Fruit fly (Drosophila melanogaster): ENCODE data around the gene mael.
A peak's percentile ranks its signal among the peaks of the same experiment; 100 is the strongest.

Gene mael

dm6 chr3L:22741389-22742120 is 20.6 kb downstream of the mael start, which contains the start of gene CG7369 (continued):
- peak; percentile 33 for TF ChIP-seq CG12219 (GFP tag; optimal IDR thresholded peaks at IDR 0.05)
- TF ChIP-seq otp (GFP tag; IDR thresholded peaks at IDR 0.05): peak; percentile 68; the same call in 1 of the 3 replicates
- TF ChIP-seq Stat92E (GFP tag; optimal IDR thresholded peaks at IDR 0.05): no peak
- peak; percentile 71 for TF ChIP-seq tgo (GFP tag; IDR thresholded peaks at IDR 0.05)
- TF ChIP-seq CG4404 (GFP tag; IDR thresholded peaks at IDR 0.05): peak; percentile 86
- TF ChIP-seq CG30020 (tag; optimal IDR thresholded peaks at IDR 0.05): peak; percentile 86
- peak; percentile 47 for TF ChIP-seq cas (GFP tag; IDR thresholded peaks at IDR 0.05)
- peak; percentile 6 for TF ChIP-seq sr (GFP tag; IDR thresholded peaks at IDR 0.05)
- TF ChIP-seq dati (GFP tag; IDR thresholded peaks at IDR 0.05): no peak
- no peak for TF ChIP-seq bowl (GFP tag; IDR thresholded peaks at IDR 0.05)
- peak; percentile 90 for TF ChIP-seq tio (GFP tag; optimal IDR thresholded peaks at IDR 0.05)
- TF ChIP-seq disco-r (GFP tag; optimal IDR thresholded peaks at IDR 0.05): no peak
- peak; percentile 80 for TF ChIP-seq Fer1 (GFP tag; optimal IDR thresholded peaks at IDR 0.05)
- no peak for TF ChIP-seq fd102C (GFP tag; optimal IDR thresholded peaks at IDR 0.05)
- TF ChIP-seq E2f1 (GFP tag; IDR thresholded peaks at IDR 0.05): peak; percentile 71
- TF ChIP-seq trh (GFP tag; optimal IDR thresholded peaks at IDR 0.05): peak; percentile 67
- TF ChIP-seq CG4730 (GFP tag; IDR thresholded peaks at IDR 0.05): peak; percentile 68
- no peak; the same call in 1 of the 2 replicates for TF ChIP-seq tna (GFP tag; IDR thresholded peaks at IDR 0.05; ENCODE audit: partially characterized antibody)
- peak; percentile 81 for TF ChIP-seq esg (GFP tag; conservative IDR thresholded peaks at IDR 0.05)
- TF ChIP-seq CG32767 (GFP tag; IDR thresholded peaks at IDR 0.05): peak; percentile 59
- peak; percentile 85 for TF ChIP-seq Xbp1 (GFP tag; optimal IDR thresholded peaks at IDR 0.05)
- peak; percentile 83 for TF ChIP-seq tup (GFP tag; optimal IDR thresholded peaks at IDR 0.05)
- peak; percentile 33 for TF ChIP-seq salm (tag; optimal IDR thresholded peaks at IDR 0.05)
- peak; percentile 50; the same call in 1 of the 2 replicates for TF ChIP-seq Bgb (GFP tag; IDR thresholded peaks at IDR 0.05; ENCODE audit: partially characterized antibody)
- peak; percentile 55; the same call in 1 of the 2 replicates for TF ChIP-seq Doc2 (GFP tag; IDR thresholded peaks at IDR 0.05)
- TF ChIP-seq nerfin-1 (tag; optimal IDR thresholded peaks at IDR 0.05): peak; percentile 69
- TF ChIP-seq Doc3 (GFP tag; IDR thresholded peaks at IDR 0.05; ENCODE audit: partially characterized antibody): peak; percentile 86
- TF ChIP-seq CG34422 (GFP tag; IDR thresholded peaks at IDR 0.05): peak; percentile 72
- peak; percentile 96 for TF ChIP-seq row (GFP tag; IDR thresholded peaks at IDR 0.05)
- TF ChIP-seq gro (GFP tag; optimal IDR thresholded peaks at IDR 0.05): peak; percentile 58
- peak; percentile 76 for TF ChIP-seq pzg (GFP tag; optimal IDR thresholded peaks at IDR 0.05)
- TF ChIP-seq Chrac-16 (GFP tag; optimal IDR thresholded peaks at IDR 0.05): peak; percentile 89
- peak; percentile 55 for TF ChIP-seq Jarid2 (GFP tag; optimal IDR thresholded peaks at IDR 0.05)
- peak; percentile 67 for TF ChIP-seq ara (GFP tag; IDR thresholded peaks at IDR 0.05)
- peak; percentile 82 for TF ChIP-seq CG11504 (tag; optimal IDR thresholded peaks at IDR 0.05)
- TF ChIP-seq CG31365 (tag; optimal IDR thresholded peaks at IDR 0.05): no peak
- peak; percentile 80 for TF ChIP-seq her (GFP tag; optimal IDR thresholded peaks at IDR 0.05)
- TF ChIP-seq Meics (GFP tag; optimal IDR thresholded peaks at IDR 0.05): peak; percentile 84
- TF ChIP-seq D19B (GFP tag; optimal IDR thresholded peaks at IDR 0.05): peak; percentile 70
- TF ChIP-seq CG2116 (GFP tag; optimal IDR thresholded peaks at IDR 0.05): peak; percentile 93
- 0 out of 2 replicates have a peak, but pooled peaks have one; percentile 34 for TF ChIP-seq Nf-YA (GFP tag; IDR thresholded peaks at IDR 0.05)
- TF ChIP-seq jumu (GFP tag; optimal IDR thresholded peaks at IDR 0.05): peak; percentile 63
- peak; percentile 68 for TF ChIP-seq CG10959 (GFP tag; IDR thresholded peaks at IDR 0.05)
- TF ChIP-seq emc (GFP tag; optimal IDR thresholded peaks at IDR 0.05): peak; percentile 14
- peak; percentile 78 for TF ChIP-seq Xrp1 (GFP tag; IDR thresholded peaks at IDR 0.05)
- TF ChIP-seq CG18476 (GFP tag; optimal IDR thresholded peaks at IDR 0.05): peak; percentile 79
- no peak for TF ChIP-seq pan (optimal IDR thresholded peaks at IDR 0.05)
- TF ChIP-seq pan (GFP tag; optimal IDR thresholded peaks at IDR 0.05 in 1 of 2, IDR thresholded peaks at IDR 0.05 in 1 of 2): peak in 1 of 2 experiments; percentile 74
- TF ChIP-seq phol (tag; optimal IDR thresholded peaks at IDR 0.05): peak; percentile 91
- no peak for TF ChIP-seq fru (optimal IDR thresholded peaks at IDR 0.05)

All from whole organism, embryonic.